Worm (Caenorhabditis elegans) whole organism, late embryonic: ENCODE data around the gene algn-2.

Source experiments
- ceh-48 ChIP-seq: sonication (generic microtip); optimal IDR thresholded peaks from 2 replicates; lab custom pipeline; 2016; ENCODE audit warnings: missing genetic modification characterization, inconsistent platforms, missing compliant biosample characterization

Gene algn-2

ce11 chrII:5426470-5426869 lies 51.4 kb downstream of the algn-2 start:
- no peak for TF ChIP-seq ceh-48 (tag; lab: Kevin White, UChicago)
